Fruit fly (Drosophila melanogaster) whole organism, pupa: ENCODE measurements around the gene alpha4GT2.

Experiments used
- CG10348 ChIP-seq: fragments of 200-800 bp; sonication (Bioruptor generic); IDR thresholded peaks from 2 replicates; pipeline ENCODE4 v1.3.6; 2022; ENCODE audit warnings: missing biosample characterization, missing genetic modification characterization
- CG12605 ChIP-seq: fragments of 200-800 bp; sonication (Bioruptor generic); IDR thresholded peaks from 2 replicates; pipeline ENCODE4 v1.3.6; 2022; ENCODE audit warnings: missing biosample characterization, missing genetic modification characterization
- CG13204 ChIP-seq: fragments of 200-800 bp; sonication (Bioruptor generic); optimal IDR thresholded peaks from 2 replicates; lab custom pipeline; 2018; ENCODE audit warnings: missing biosample characterization, mild to moderate bottlenecking, missing genetic modification characterization, moderate library complexity
- CG14655 ChIP-seq: fragments of 200-800 bp; sonication (Bioruptor generic); optimal IDR thresholded peaks from 3 replicates; lab custom pipeline; 2017; ENCODE audit warnings: mild to moderate bottlenecking, missing biosample characterization, missing genetic modification reagents, missing genetic modification characterization
- CG15710 ChIP-seq: fragments of 200-800 bp; sonication (Bioruptor generic); optimal IDR thresholded peaks from 2 replicates; lab custom pipeline; 2018; ENCODE audit warnings: missing biosample characterization, mild to moderate bottlenecking, missing genetic modification characterization, moderate library complexity
- CG17806 ChIP-seq: fragments of 200-800 bp; sonication (Bioruptor generic); optimal IDR thresholded peaks from 2 replicates; lab custom pipeline; 2018; ENCODE audit warnings: missing biosample characterization, mild to moderate bottlenecking, missing genetic modification characterization, moderate library complexity
- CG32121 ChIP-seq: fragments of 200-800 bp; sonication (Bioruptor generic); IDR thresholded peaks from 2 replicates; pipeline ENCODE4 v1.3.6; 2022; ENCODE audit warnings: missing biosample characterization, missing genetic modification characterization
- CG34367 ChIP-seq: fragments of 200-800 bp; sonication (Bioruptor generic); optimal IDR thresholded peaks from 2 replicates; lab custom pipeline; 2018; ENCODE audit warnings: missing biosample characterization, mild to moderate bottlenecking, missing genetic modification characterization
- CG4496 ChIP-seq: fragments of 200-800 bp; sonication (Bioruptor generic); IDR thresholded peaks from 3 replicates; pipeline ENCODE4 v1.3.6; 2022; ENCODE audit warnings: missing biosample characterization, missing genetic modification characterization
- CG8159 ChIP-seq: fragments of 200-800 bp; sonication (Bioruptor generic); optimal IDR thresholded peaks from 3 replicates; lab custom pipeline; 2018; ENCODE audit warnings: missing biosample characterization, mild to moderate bottlenecking, missing genetic modification characterization, moderate library complexity
- CG8301 ChIP-seq: fragments of 200-800 bp; sonication (Bioruptor generic); optimal IDR thresholded peaks from 2 replicates; lab custom pipeline; 2018; ENCODE audit warnings: missing biosample characterization, mild to moderate bottlenecking, missing genetic modification characterization
- CG9948 ChIP-seq: fragments of 200-800 bp; sonication (Bioruptor generic); optimal IDR thresholded peaks from 2 replicates; lab custom pipeline; 2018; ENCODE audit warnings: missing biosample characterization, mild to moderate bottlenecking, missing genetic modification characterization, moderate library complexity
- D1 ChIP-seq: fragments of 200-800 bp; sonication (Bioruptor generic); optimal IDR thresholded peaks from 2 replicates; lab custom pipeline; 2018; ENCODE audit warnings: missing biosample characterization, mild to moderate bottlenecking, missing genetic modification characterization, moderate library complexity
- EcR ChIP-seq: fragments of 200-800 bp; sonication (Bioruptor generic); optimal IDR thresholded peaks from 3 replicates; lab custom pipeline; 2019; ENCODE audit warnings: missing biosample characterization, missing genetic modification characterization, mild to moderate bottlenecking, moderate library complexity, missing genetic modification reagents
- Ets98B ChIP-seq: fragments of 200-800 bp; sonication (Bioruptor generic); IDR thresholded peaks from 2 replicates; pipeline ENCODE4 v1.3.6; 2022; ENCODE audit warnings: missing biosample characterization, missing genetic modification characterization
- Pif1A ChIP-seq: fragments of 200-800 bp; sonication (Bioruptor generic); optimal IDR thresholded peaks from 3 replicates; lab custom pipeline; 2016; ENCODE audit warnings: missing biosample characterization, missing genetic modification characterization
- Pif1B ChIP-seq: fragments of 200-800 bp; sonication (Bioruptor generic); optimal IDR thresholded peaks from 3 replicates; lab custom pipeline; 2016; ENCODE audit warnings: missing biosample characterization, missing genetic modification characterization
- Snoo ChIP-seq: fragments of 200-800 bp; sonication (Bioruptor generic); optimal IDR thresholded peaks from 3 replicates; lab custom pipeline; 2017; ENCODE audit warnings: missing biosample characterization, mild to moderate bottlenecking, missing genetic modification characterization, inconsistent platforms
- fd96Ca ChIP-seq: fragments of 200-800 bp; sonication (Bioruptor generic); IDR thresholded peaks from 3 replicates; pipeline ENCODE4 v1.3.6; 2022; ENCODE audit warnings: missing biosample characterization, missing genetic modification characterization
- gl ChIP-seq: fragments of 200-800 bp; sonication (Bioruptor generic); optimal IDR thresholded peaks from 2 replicates; lab custom pipeline; 2018; ENCODE audit warnings: missing biosample characterization, mild to moderate bottlenecking, missing genetic modification characterization
- rn ChIP-seq: fragments of 200-800 bp; sonication (Bioruptor generic); IDR thresholded peaks from 2 replicates; pipeline ENCODE4 v1.3.6; 2022; ENCODE audit warnings: missing biosample characterization, missing genetic modification characterization

alpha4GT2 gene

dm6 chr3R:25831799-25832280 lies at the start of gene alpha4GT2, which contains the start of gene Mst57Da:
TSS of gene alpha4GT2 (plus strand) at chr3R:25832230.
TSS of gene Mst57Da (minus strand) at chr3R:25831899.
- TF ChIP-seq EcR (GFP tag; lab: Kevin White, UChicago) (no peak), CG34367 (tag; lab: Kevin White, UChicago) (no peak), gl (tag; lab: Kevin White, UChicago) (no peak), CG4496 (GFP tag; lab: Robert Waterston, UW) (no peak), CG15710 (tag; lab: Kevin White, UChicago) (no peak)
- TF ChIP-seq, all 21 proteins: peak for 0

dm6 chr3R:25782855-25783424 lies 49.1 kb upstream of the alpha4GT2 start:
- no peak for TF ChIP-seq CG8301 (tag; lab: Kevin White, UChicago)
- no peak for TF ChIP-seq fd96Ca (GFP tag; lab: Robert Waterston, UW)
- no peak for TF ChIP-seq D1
- no peak for TF ChIP-seq EcR (GFP tag; lab: Kevin White, UChicago)
- TF ChIP-seq CG4496 (GFP tag; lab: Robert Waterston, UW) = no peak
- no peak for TF ChIP-seq Pif1B (GFP tag; lab: Kevin White, UChicago)
- TF ChIP-seq CG8159 (tag; lab: Kevin White, UChicago) = no peak
- no peak for TF ChIP-seq CG9948 (tag; lab: Kevin White, UChicago)
- no peak for TF ChIP-seq Ets98B
- TF ChIP-seq CG17806 = no peak
- no peak for TF ChIP-seq CG34367 (tag; lab: Kevin White, UChicago)
- TF ChIP-seq CG32121 (GFP tag; lab: Robert Waterston, UW) = no peak

- TF ChIP-seq CG4496 (GFP tag; lab: Robert Waterston, UW) (no peak), CG8159 (tag; lab: Kevin White, UChicago) (no peak), CG15710 (tag; lab: Kevin White, UChicago) (no peak), CG14655 (no peak), gl (tag; lab: Kevin White, UChicago) (no peak), CG13204 (no peak), CG12605 (GFP tag; lab: Robert Waterston, UW) (no peak), EcR (GFP tag; lab: Kevin White, UChicago) (no peak), CG8301 (tag; lab: Kevin White, UChicago) (no peak), CG32121 (GFP tag; lab: Robert Waterston, UW) (no peak), CG34367 (tag; lab: Kevin White, UChicago) (no peak), Snoo (tag; lab: Kevin White, UChicago) (no peak), CG9948 (tag; lab: Kevin White, UChicago) (no peak), D1 (no peak), Pif1A (GFP tag; lab: Kevin White, UChicago) (no peak), CG17806 (no peak), CG10348 (GFP tag; lab: Robert Waterston, UW) (no peak), Ets98B (no peak), Pif1B (GFP tag; lab: Kevin White, UChicago) (no peak)
Observed at dm6 chr3R:25787198-25787597, 44.8 kb upstream of the alpha4GT2 start, which contains the start of gene CG4960. TSS of gene CG4960 (minus strand) at chr3R:25787298.

dm6 chr3R:25789355-25789754 lies 42.7 kb upstream of the alpha4GT2 start, which contains the start of gene CG31380:
TSS of gene CG31380 (minus strand) at chr3R:25789455.
- no peak for TF ChIP-seq Pif1A (GFP tag; lab: Kevin White, UChicago)
- no peak for TF ChIP-seq CG10348 (GFP tag; lab: Robert Waterston, UW)
- TF ChIP-seq EcR (GFP tag; lab: Kevin White, UChicago) = no peak
- TF ChIP-seq CG12605 (GFP tag; lab: Robert Waterston, UW) = no peak
- no peak for TF ChIP-seq gl (tag; lab: Kevin White, UChicago)
- TF ChIP-seq, all 21 proteins: peak for 0

dm6 chr3R:25790371-25790770 lies 41.7 kb upstream of the alpha4GT2 start, which contains the start of gene CG31093:
TSS of gene CG31093 (minus strand) at chr3R:25790471.
- TF ChIP-seq Pif1A (GFP tag; lab: Kevin White, UChicago) (no peak), CG8159 (tag; lab: Kevin White, UChicago) (no peak), CG14655 (no peak), CG13204 (no peak), CG34367 (tag; lab: Kevin White, UChicago) (no peak), EcR (GFP tag; lab: Kevin White, UChicago) (no peak), CG12605 (GFP tag; lab: Robert Waterston, UW) (no peak)

DNA sequence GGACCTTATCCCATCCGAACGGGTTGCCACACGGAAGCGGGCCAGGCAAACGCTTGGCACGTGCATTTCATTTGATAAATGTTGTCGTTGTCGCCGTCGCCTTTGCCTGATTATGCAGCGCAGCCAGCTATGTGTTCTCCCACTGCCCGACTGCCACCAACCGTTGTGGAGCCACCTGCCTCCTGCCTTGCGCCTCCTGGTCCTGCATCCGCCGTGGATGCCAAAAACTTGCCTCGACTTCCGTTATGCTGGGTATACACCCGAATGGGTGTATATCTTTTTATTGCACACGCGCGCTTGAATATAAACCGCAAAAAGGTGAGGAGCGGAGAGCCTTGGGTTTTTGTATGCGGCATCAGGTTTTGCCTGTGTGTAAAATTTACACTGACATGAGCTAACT lies 40.2 kb upstream of the alpha4GT2 start:
- TF ChIP-seq CG9948 (tag; lab: Kevin White, UChicago) = no peak
- TF ChIP-seq CG4496 (GFP tag; lab: Robert Waterston, UW) = no peak
- TF ChIP-seq CG34367 (tag; lab: Kevin White, UChicago) = no peak
- TF ChIP-seq EcR (GFP tag; lab: Kevin White, UChicago) = no peak
- TF ChIP-seq CG10348 (GFP tag; lab: Robert Waterston, UW) = no peak
- no peak for TF ChIP-seq D1
- TF ChIP-seq Snoo (tag; lab: Kevin White, UChicago) = no peak
- no peak for TF ChIP-seq CG14655
- no peak for TF ChIP-seq rn (GFP tag; lab: Robert Waterston, UW)
